Worm (Caenorhabditis elegans) whole organism, young adult: ENCODE results near the gene cpr-6.

Source experiments
- C06A6.2 ChIP-seq: fragments of 200-800 bp; sonication (Bioruptor generic); conservative IDR thresholded peaks from 2 replicates; pipeline ENCODE4 v1.3.6; 2022; ENCODE audit warnings: missing genetic modification characterization, missing compliant biosample characterization
- F55B11.4 ChIP-seq: sonication (generic microtip); optimal IDR thresholded peaks from 2 replicates; lab custom pipeline; 2016; ENCODE audit warnings: missing compliant biosample characterization, missing genetic modification characterization, borderline replicate concordance; ENCODE audit not compliant: insufficient read depth
- F57C9.4 ChIP-seq: sonication (generic microtip); optimal IDR thresholded peaks from 2 replicates; lab custom pipeline; 2017; ENCODE audit warnings: mild to moderate bottlenecking, missing genetic modification characterization, missing compliant biosample characterization
- K11D2.4 ChIP-seq: fragments of 200-800 bp; sonication (Bioruptor generic); IDR thresholded peaks from 2 replicates; pipeline ENCODE4 v1.3.6; 2022; ENCODE audit warnings: missing genetic modification reagents, missing genetic modification characterization, missing compliant biosample characterization
- K12H6.12 ChIP-seq: fragments of 200-800 bp; sonication (Bioruptor generic); optimal IDR thresholded peaks from 2 replicates; lab custom pipeline; 2018; ENCODE audit warnings: mild to moderate bottlenecking, missing genetic modification characterization, missing compliant biosample characterization
- Y79H2A.3 ChIP-seq: fragments of 200-800 bp; sonication (Bioruptor generic); conservative IDR thresholded peaks from 2 replicates; pipeline ENCODE4 v1.3.6; 2022; ENCODE audit warnings: missing genetic modification reagents, missing genetic modification characterization, missing compliant biosample characterization
- Y95B8A.8 ChIP-seq: fragments of 200-800 bp; sonication (Bioruptor generic); IDR thresholded peaks from 2 replicates; pipeline ENCODE4 v1.3.6; 2022; ENCODE audit warnings: missing genetic modification reagents, missing genetic modification characterization, missing compliant biosample characterization
- atf-7 ChIP-seq: sonication (generic microtip); optimal IDR thresholded peaks from 2 replicates; lab custom pipeline; 2017; ENCODE audit warnings: mild to moderate bottlenecking, missing genetic modification characterization, missing compliant biosample characterization
- attf-5 ChIP-seq: fragments of 200-800 bp; sonication (Bioruptor generic); optimal IDR thresholded peaks from 2 replicates; lab custom pipeline; 2018; ENCODE audit warnings: mild to moderate bottlenecking, missing genetic modification characterization, missing compliant biosample characterization
- bed-1 ChIP-seq: fragments of 200-800 bp; sonication (Bioruptor generic); IDR thresholded peaks from 2 replicates; pipeline ENCODE4 v1.3.6; 2022; ENCODE audit warnings: missing genetic modification reagents, missing genetic modification characterization, missing compliant biosample characterization
- cebp-1 ChIP-seq, 2 experiments: fragments of 200-800 bp in 1 of 2; sonication (Bioruptor generic) in 1 of 2; sonication (generic microtip) in 1 of 2; IDR thresholded peaks in 1 of 2; optimal IDR thresholded peaks in 1 of 2; 2 replicates each; pipeline versions ENCODE4 v1.3.6 to Lab custom; 2017 to 2022; ENCODE audit warnings: missing compliant biosample characterization in 2 of 2, missing genetic modification characterization in 2 of 2, mild to moderate bottlenecking in 1 of 2, missing genetic modification reagents in 1 of 2, moderate library complexity in 1 of 2
- cebp-2 ChIP-seq: fragments of 200-800 bp; sonication (Bioruptor generic); IDR thresholded peaks from 2 replicates; pipeline ENCODE4 v1.3.6; 2022; ENCODE audit warnings: missing genetic modification characterization, missing compliant biosample characterization
- ceh-27 ChIP-seq: fragments of 200-800 bp; sonication (Bioruptor generic); optimal IDR thresholded peaks from 2 replicates; lab custom pipeline; 2018; ENCODE audit warnings: mild to moderate bottlenecking, missing genetic modification characterization, moderate library complexity, missing compliant biosample characterization
- dox-1 ChIP-seq: fragments of 200-800 bp; sonication (Bioruptor generic); IDR thresholded peaks from 2 replicates; pipeline ENCODE4 v1.3.6; 2022; ENCODE audit warnings: missing genetic modification reagents, missing genetic modification characterization, missing compliant biosample characterization
- egrh-3 ChIP-seq: fragments of 200-800 bp; sonication (Bioruptor generic); IDR thresholded peaks from 2 replicates; pipeline ENCODE4 v1.3.6; 2022; ENCODE audit warnings: missing genetic modification reagents, missing genetic modification characterization, missing compliant biosample characterization
- hrde-1 ChIP-seq: sonication (generic microtip); optimal IDR thresholded peaks from 2 replicates; lab custom pipeline; 2016; ENCODE audit warnings: missing genetic modification characterization, mild to moderate bottlenecking, missing compliant biosample characterization, moderate library complexity, missing genotype, missing genetic modification reagents, borderline replicate concordance
- lin-26 ChIP-seq: fragments of 200-800 bp; sonication (Bioruptor generic); IDR thresholded peaks from 2 replicates; pipeline ENCODE4 v1.3.6; 2022; ENCODE audit warnings: missing genetic modification reagents, missing genetic modification characterization, missing compliant biosample characterization
- mes-4 ChIP-seq: sonication (generic microtip); optimal IDR thresholded peaks from 2 replicates; lab custom pipeline; 2016; ENCODE audit warnings: missing genotype, missing genetic modification characterization, missing compliant biosample characterization
- nfya-2 ChIP-seq: fragments of 200-800 bp; sonication (Bioruptor generic); IDR thresholded peaks from 2 replicates; pipeline ENCODE4 v1.3.6; 2022; ENCODE audit warnings: missing genetic modification reagents, missing genetic modification characterization, missing compliant biosample characterization
- nhr-80 ChIP-seq: sonication (generic microtip); optimal IDR thresholded peaks from 2 replicates; lab custom pipeline; 2016; ENCODE audit warnings: missing genetic modification characterization, missing compliant biosample characterization
- pha-4 ChIP-seq: fragments of 150-350 bp; sonication (generic microtip); optimal IDR thresholded peaks from 2 replicates; lab custom pipeline; 2014; ENCODE audit warnings: missing biosample characterization, missing genetic modification reagents, missing genetic modification characterization
- sea-2 ChIP-seq: fragments of 200-800 bp; sonication (Bioruptor generic); IDR thresholded peaks from 2 replicates; pipeline ENCODE4 v1.3.6; 2022; ENCODE audit warnings: missing genetic modification characterization, missing compliant biosample characterization
- somi-1 ChIP-seq: fragments of 200-800 bp; sonication (Bioruptor generic); optimal IDR thresholded peaks from 2 replicates; lab custom pipeline; 2018; ENCODE audit warnings: mild to moderate bottlenecking, missing genetic modification characterization, missing compliant biosample characterization
- ztf-26 ChIP-seq: sonication (generic microtip); optimal IDR thresholded peaks from 2 replicates; lab custom pipeline; 2017; ENCODE audit warnings: missing genetic modification characterization, missing compliant biosample characterization

The cpr-6 gene

DNA sequence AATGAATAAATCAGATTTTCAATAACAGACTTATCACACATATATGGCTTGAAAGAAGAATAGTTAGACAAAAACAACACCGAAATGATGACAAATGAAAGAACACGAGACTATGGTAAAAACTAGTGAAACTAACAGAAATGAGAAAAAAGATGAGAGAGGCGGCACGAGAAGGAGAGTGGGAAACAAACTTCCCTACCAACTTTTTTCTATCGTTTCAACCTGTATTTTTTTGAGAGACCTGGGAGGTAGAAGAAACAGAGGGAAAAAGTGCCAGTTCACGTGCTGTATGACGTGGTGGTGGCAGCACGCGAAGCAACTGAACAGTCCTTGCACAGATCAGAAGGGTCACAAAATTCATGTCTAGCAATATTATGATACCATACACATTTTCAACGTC, 35.8 kb downstream of the cpr-6 start:
- peak; percentile 23 for TF ChIP-seq ztf-26 (tag; lab: Kevin White, UChicago)
- 0 out of 2 replicates have a peak, but pooled peaks have one; percentile 6 for TF ChIP-seq nfya-2 (GFP tag; lab: Robert Waterston, UW)
- TF ChIP-seq cebp-2 (GFP tag; lab: Robert Waterston, UW), result no peak
- TF ChIP-seq pha-4 (tag; lab: Kevin White, UChicago), result no peak
- 0 out of 2 replicates have a peak, but pooled peaks have one; percentile 31 for TF ChIP-seq lin-26 (GFP tag; lab: Robert Waterston, UW)
- 0 out of 2 replicates have a peak, but pooled peaks have one; percentile 41 for TF ChIP-seq cebp-1 (GFP tag; IDR thresholded peaks at IDR 0.05; lab: Robert Waterston, UW)
- TF ChIP-seq cebp-1 (tag; optimal IDR thresholded peaks at IDR 0.05; lab: Kevin White, UChicago), result peak; percentile 67
- TF ChIP-seq ceh-27, result no peak
- no peak for TF ChIP-seq F57C9.4 (tag; lab: Kevin White, UChicago)
- no peak for TF ChIP-seq Y79H2A.3 (GFP tag; lab: Robert Waterston, UW)
- TF ChIP-seq attf-5 (GFP tag; lab: Kevin White, UChicago), result peak; percentile 37
- 0 out of 2 replicates have a peak, but pooled peaks have one; percentile 34 for TF ChIP-seq K11D2.4 (GFP tag; lab: Robert Waterston, UW)
- no peak for TF ChIP-seq C06A6.2 (GFP tag; lab: Robert Waterston, UW)
- peak; percentile 58 for TF ChIP-seq somi-1 (GFP tag; lab: Kevin White, UChicago)
- TF ChIP-seq nhr-80 (tag; lab: Kevin White, UChicago), result peak; percentile 52
- TF ChIP-seq atf-7 (tag; lab: Kevin White, UChicago), result peak; percentile 28
- TF ChIP-seq, all 124 proteins: peak for 9

DNA sequence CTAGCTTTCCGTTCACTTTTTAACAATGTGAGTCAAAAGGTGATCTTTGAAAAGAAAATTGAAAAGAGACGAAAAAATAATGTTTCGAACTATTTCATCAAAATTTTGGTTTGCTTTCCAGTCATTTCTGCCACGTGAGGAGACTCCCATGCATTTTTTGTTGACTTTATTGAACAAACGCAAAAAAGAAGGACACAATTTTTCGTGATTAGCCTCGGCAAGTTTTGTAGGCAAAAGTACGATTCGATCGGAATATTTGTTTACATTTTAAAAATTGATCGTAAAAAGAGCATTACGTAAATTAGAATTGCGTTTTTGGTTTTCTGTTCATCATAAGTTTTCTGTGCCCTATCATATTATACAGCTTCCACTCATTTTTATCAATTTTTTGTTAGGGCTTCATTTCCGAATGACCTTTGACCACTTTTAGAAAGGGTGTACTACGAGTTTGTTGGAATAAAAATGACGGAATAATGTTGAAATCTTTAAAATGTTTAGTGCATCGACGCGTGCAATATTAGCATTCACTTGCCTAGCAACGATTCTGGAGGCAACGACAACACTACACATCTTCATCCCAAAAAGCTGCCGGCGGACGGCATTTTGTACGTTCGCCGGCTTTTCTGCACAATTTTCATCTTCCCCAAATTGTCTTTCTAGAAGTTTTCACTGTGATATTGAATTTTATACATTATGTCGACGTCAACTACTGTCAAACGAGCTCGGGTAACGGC, 38.1 kb downstream of the cpr-6 start, which contains the start of gene C56E10.3:
TSS of gene C56E10.3 (plus strand) at position 684 of the 734 bp plus-strand sequence.
- peak; percentile 54; the same call in 1 of the 2 replicates for TF ChIP-seq cebp-1 (GFP tag; IDR thresholded peaks at IDR 0.05; lab: Robert Waterston, UW)
- peak; percentile 63 for TF ChIP-seq cebp-1 (tag; optimal IDR thresholded peaks at IDR 0.05; lab: Kevin White, UChicago)
- no peak for TF ChIP-seq bed-1 (GFP tag; lab: Robert Waterston, UW)
- TF ChIP-seq F55B11.4 (tag; lab: Kevin White, UChicago), result no peak
- TF ChIP-seq egrh-3 (GFP tag; lab: Robert Waterston, UW), result no peak
- no peak for TF ChIP-seq mes-4 (tag; lab: Kevin White, UChicago)
- TF ChIP-seq K12H6.12 (tag; lab: Kevin White, UChicago), result no peak
- peak; percentile 56 for TF ChIP-seq nhr-80 (tag; lab: Kevin White, UChicago)
- TF ChIP-seq pha-4 (tag; lab: Kevin White, UChicago), result peak; percentile 77

DNA sequence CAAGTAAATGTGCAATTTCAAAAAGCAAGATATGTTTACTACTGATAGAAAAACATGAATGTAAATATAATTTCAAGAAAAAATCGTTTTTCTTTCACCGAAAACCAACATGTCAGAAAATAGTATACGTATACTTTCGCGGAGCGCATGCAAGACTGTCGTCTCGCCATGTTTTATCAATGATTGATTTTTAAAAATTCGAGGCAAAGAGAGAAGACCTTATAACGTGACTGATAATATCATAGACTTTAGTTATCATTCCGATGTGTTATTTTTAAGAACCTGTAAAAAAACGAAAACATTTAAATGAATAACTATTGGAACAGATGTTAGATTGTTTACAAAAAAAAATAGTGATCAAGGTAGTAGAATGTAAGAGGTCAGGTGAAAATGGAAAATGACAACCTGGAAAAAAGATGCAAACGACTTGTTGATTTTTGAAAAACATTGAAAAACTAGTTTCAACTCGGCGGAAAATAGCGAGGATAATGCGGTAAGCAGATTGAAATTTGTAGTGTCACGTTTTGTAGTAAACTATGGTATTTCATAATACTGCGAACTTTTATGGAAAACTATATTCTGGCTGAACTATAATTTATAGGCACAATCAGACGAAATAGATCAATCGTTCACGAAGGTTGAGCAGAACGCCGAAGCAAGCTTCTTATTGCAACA, 39.5 kb downstream of the cpr-6 start:
- TF ChIP-seq cebp-1 (GFP tag; IDR thresholded peaks at IDR 0.05; lab: Robert Waterston, UW) (no peak), cebp-1 (tag; optimal IDR thresholded peaks at IDR 0.05; lab: Kevin White, UChicago) (peak; percentile 56), sea-2 (GFP tag; lab: Robert Waterston, UW) (no peak), hrde-1 (tag; lab: Kevin White, UChicago) (no peak), nhr-80 (tag; lab: Kevin White, UChicago) (peak; percentile 56)

DNA sequence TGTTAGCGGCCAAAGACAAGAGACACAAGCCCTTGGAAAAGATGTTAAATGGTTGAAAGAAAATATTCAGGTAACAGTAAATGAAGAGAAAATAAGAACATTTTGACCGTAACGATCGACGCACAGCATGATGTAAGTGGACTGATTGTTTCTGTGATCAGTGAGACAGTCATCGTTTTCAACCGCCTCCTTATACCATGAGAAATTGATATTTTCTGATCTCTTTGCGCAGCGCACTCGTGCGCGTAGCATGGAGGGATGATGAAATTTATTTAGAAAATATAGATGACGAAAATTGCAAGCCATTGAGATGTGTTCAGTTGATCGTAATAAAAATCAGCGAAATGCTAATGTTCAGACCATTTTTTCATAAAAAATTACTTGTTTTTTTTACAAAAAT, 42.6 kb downstream of the cpr-6 start:
- TF ChIP-seq atf-7 (tag; lab: Kevin White, UChicago) (no peak), cebp-1 (GFP tag; IDR thresholded peaks at IDR 0.05; lab: Robert Waterston, UW) (no peak), cebp-1 (tag; optimal IDR thresholded peaks at IDR 0.05; lab: Kevin White, UChicago) (peak; percentile 48)

DNA sequence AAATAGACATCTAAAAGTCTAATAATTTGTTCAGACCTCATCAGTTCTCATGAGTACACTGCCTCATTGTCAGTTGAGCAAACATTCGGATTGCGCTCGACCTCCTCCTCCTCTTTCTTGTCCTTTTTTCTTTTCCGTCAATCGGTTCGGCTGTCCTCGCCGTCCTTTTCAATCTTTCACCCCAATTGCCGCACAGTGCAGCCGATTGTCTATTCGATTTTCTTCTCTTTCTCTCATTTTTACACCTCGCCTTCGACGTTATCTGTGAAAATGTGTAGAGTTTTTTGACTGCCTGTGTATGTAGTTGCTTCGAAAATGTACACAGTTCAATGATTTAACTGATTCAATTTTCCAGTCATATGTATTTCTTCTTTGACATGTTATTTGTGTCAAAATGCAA, 46.2 kb downstream of the cpr-6 start:
- TF ChIP-seq nhr-80 (tag; lab: Kevin White, UChicago) (peak; percentile 92), Y95B8A.8 (GFP tag; lab: Robert Waterston, UW) (no peak), cebp-1 (GFP tag; IDR thresholded peaks at IDR 0.05; lab: Robert Waterston, UW) (no peak), cebp-1 (tag; optimal IDR thresholded peaks at IDR 0.05; lab: Kevin White, UChicago) (peak; percentile 12), dox-1 (GFP tag; lab: Robert Waterston, UW) (0 out of 2 replicates have a peak, but pooled peaks have one; percentile 63)
